Fruit fly (Drosophila melanogaster): ENCODE results near the gene CG42824.

CG42824 gene

dm6 chr3R:17422102-17422501 is 15.8 kb upstream of the CG42824 start, which contains the start of gene CG14332:
Gene CG14332 (minus strand): TSS chr3R:17422202.
- no peak for TF ChIP-seq lola (GFP tag; optimal IDR thresholded peaks at IDR 0.05)
- TF ChIP-seq Dif (GFP tag; optimal IDR thresholded peaks at IDR 0.05; ENCODE audit: partially characterized antibody): no peak
- no peak for TF ChIP-seq OdsH (GFP tag; optimal IDR thresholded peaks at IDR 0.05)
- TF ChIP-seq Hnf4 (GFP tag; optimal IDR thresholded peaks at IDR 0.05): no peak
- TF ChIP-seq Myc (optimal IDR thresholded peaks at IDR 0.05): no peak
- no peak for TF ChIP-seq N (GFP tag; optimal IDR thresholded peaks at IDR 0.05)
- no peak for TF ChIP-seq Hr83 (GFP tag; optimal IDR thresholded peaks at IDR 0.05; ENCODE audit: poor library complexity, severe bottlenecking)
- no peak for TF ChIP-seq rgr (GFP tag; optimal IDR thresholded peaks at IDR 0.05)
- TF ChIP-seq sage (GFP tag; optimal IDR thresholded peaks at IDR 0.05): no peak
- no peak for TF ChIP-seq pan (optimal IDR thresholded peaks at IDR 0.05)
- TF ChIP-seq CG9705 (GFP tag; optimal IDR thresholded peaks at IDR 0.05): no peak

- TF ChIP-seq Hr78 (GFP tag; optimal IDR thresholded peaks at IDR 0.05) (no peak), Dif (GFP tag; optimal IDR thresholded peaks at IDR 0.05; ENCODE audit: partially characterized antibody) (no peak), Hr83 (GFP tag; optimal IDR thresholded peaks at IDR 0.05; ENCODE audit: poor library complexity, severe bottlenecking) (no peak)
Observed at dm6 chr3R:17420338-17420737, 14.0 kb upstream of the CG42824 start, which contains the start of gene CG42835. Gene CG42835 (plus strand): TSS chr3R:17420638.

dm6 chr3R:17418459-17418858 is 12.1 kb upstream of the CG42824 start, which contains the start of gene CG42834:
Gene CG42834 (plus strand): TSS chr3R:17418759.
- TF ChIP-seq dl (GFP tag; optimal IDR thresholded peaks at IDR 0.05; ENCODE audit: insufficient read depth in 1 of 2, partially characterized antibody in 2 of 2) (no peak), Sp1 (GFP tag; optimal IDR thresholded peaks at IDR 0.05) (no peak), Myc (optimal IDR thresholded peaks at IDR 0.05) (no peak), h (GFP tag; optimal IDR thresholded peaks at IDR 0.05) (no peak), Mio (GFP tag; optimal IDR thresholded peaks at IDR 0.05) (no peak), sv (GFP tag; optimal IDR thresholded peaks at IDR 0.05) (no peak)

dm6 chr3R:17417167-17417566 is 10.9 kb upstream of the CG42824 start, which contains the start of gene CG33333:
Gene CG33333 (plus strand): TSS chr3R:17417467.
- no peak for TF ChIP-seq foxo (GFP tag; optimal IDR thresholded peaks at IDR 0.05)
- TF ChIP-seq h (GFP tag; optimal IDR thresholded peaks at IDR 0.05): no peak
- no peak for TF ChIP-seq Hr78 (GFP tag; optimal IDR thresholded peaks at IDR 0.05)
- TF ChIP-seq Mio (GFP tag; optimal IDR thresholded peaks at IDR 0.05): no peak
- TF ChIP-seq lola (GFP tag; optimal IDR thresholded peaks at IDR 0.05): no peak
- no peak for TF ChIP-seq HLH106 (tag; optimal IDR thresholded peaks at IDR 0.05)
- no peak for TF ChIP-seq Hnf4 (GFP tag; optimal IDR thresholded peaks at IDR 0.05)
- TF ChIP-seq Dfd (GFP tag; optimal IDR thresholded peaks at IDR 0.05): no peak

- TF ChIP-seq dmrt93B (GFP tag; optimal IDR thresholded peaks at IDR 0.05): no peak
- TF ChIP-seq Hr78 (GFP tag; optimal IDR thresholded peaks at IDR 0.05): no peak
- TF ChIP-seq h (GFP tag; optimal IDR thresholded peaks at IDR 0.05): no peak
- no peak for TF ChIP-seq Dif (GFP tag; optimal IDR thresholded peaks at IDR 0.05; ENCODE audit: partially characterized antibody)
Observed at dm6 chr3R:17415439-17415838, 9.1 kb upstream of the CG42824 start, which contains the start of gene CG5866. Gene CG5866 (plus strand): TSS chr3R:17415739.

dm6 chr3R:17413601-17414000 is 7.3 kb upstream of the CG42824 start, which contains the start of gene CG42822:
Gene CG42822 (plus strand): TSS chr3R:17413901.
- TF ChIP-seq Hr83 (GFP tag; optimal IDR thresholded peaks at IDR 0.05; ENCODE audit: poor library complexity, severe bottlenecking) (no peak), usp (GFP tag; optimal IDR thresholded peaks at IDR 0.05) (no peak), Hr78 (GFP tag; optimal IDR thresholded peaks at IDR 0.05) (no peak), lola (GFP tag; optimal IDR thresholded peaks at IDR 0.05) (no peak), foxo (GFP tag; optimal IDR thresholded peaks at IDR 0.05) (no peak), Jra (GFP tag; optimal IDR thresholded peaks at IDR 0.05) (no peak)

dm6 chr3R:17412458-17413127 is 6.3 kb upstream of the CG42824 start, which contains the start of gene CG42821:
Gene CG42821 (plus strand): TSS chr3R:17413077.
- no peak for TF ChIP-seq Myc (optimal IDR thresholded peaks at IDR 0.05)
- TF ChIP-seq dl (GFP tag; optimal IDR thresholded peaks at IDR 0.05; ENCODE audit: insufficient read depth in 1 of 2, partially characterized antibody in 2 of 2): no peak
- TF ChIP-seq Jra (GFP tag; optimal IDR thresholded peaks at IDR 0.05): no peak
- TF ChIP-seq CG32264 (GFP tag; optimal IDR thresholded peaks at IDR 0.05): no peak
- TF ChIP-seq Dfd (GFP tag; optimal IDR thresholded peaks at IDR 0.05): no peak
- TF ChIP-seq Sp1 (GFP tag; optimal IDR thresholded peaks at IDR 0.05): no peak
- no peak for TF ChIP-seq br (GFP tag; optimal IDR thresholded peaks at IDR 0.05)
- TF ChIP-seq woc (GFP tag; optimal IDR thresholded peaks at IDR 0.05): no peak
- TF ChIP-seq OdsH (GFP tag; optimal IDR thresholded peaks at IDR 0.05): no peak
